Fruit fly (Drosophila melanogaster) whole organism, embryonic: Measurements from ENCODE around the gene nAChRalpha5.

Source experiments
- ATbp ChIP-seq: fragments of 200-800 bp; sonication (Bioruptor generic); optimal IDR thresholded peaks from 2 replicates; lab custom pipeline; 2017; ENCODE audit warnings: missing biosample characterization, mild to moderate bottlenecking, missing genetic modification characterization, missing genetic modification reagents
- Bdp1 ChIP-seq: fragments of 200-800 bp; sonication (Bioruptor generic); optimal IDR thresholded peaks from 3 replicates; lab custom pipeline; 2016; ENCODE audit warnings: missing biosample characterization, missing genetic modification characterization
- CG1024 ChIP-seq: fragments of 200-800 bp; sonication (Bioruptor generic); IDR thresholded peaks from 2 replicates; pipeline ENCODE4 v1.3.6; 2022; ENCODE audit warnings: missing biosample characterization, missing genetic modification characterization
- CG10431 ChIP-seq: fragments of 200-800 bp; sonication (Bioruptor generic); optimal IDR thresholded peaks from 3 replicates; lab custom pipeline; 2018; ENCODE audit warnings: missing biosample characterization, mild to moderate bottlenecking, missing genetic modification characterization
- CG12236 ChIP-seq: fragments of 200-800 bp; sonication (Bioruptor generic); optimal IDR thresholded peaks from 2 replicates; lab custom pipeline; 2016; ENCODE audit warnings: missing biosample characterization, missing genetic modification characterization
- CG12659 ChIP-seq: fragments of 200-800 bp; sonication (Bioruptor generic); optimal IDR thresholded peaks from 3 replicates; lab custom pipeline; 2017; ENCODE audit warnings: mild to moderate bottlenecking, missing biosample characterization, missing genetic modification reagents, missing genetic modification characterization
- CG12942 ChIP-seq: fragments of 200-800 bp; sonication (Bioruptor generic); optimal IDR thresholded peaks from 3 replicates; lab custom pipeline; 2016; ENCODE audit warnings: missing biosample characterization, missing genetic modification characterization
- CG13296 ChIP-seq: fragments of 200-800 bp; sonication (Bioruptor generic); optimal IDR thresholded peaks from 3 replicates; lab custom pipeline; 2018; ENCODE audit warnings: missing biosample characterization, mild to moderate bottlenecking, missing genetic modification characterization
- CG13775 ChIP-seq: fragments of 200-800 bp; sonication (Bioruptor generic); optimal IDR thresholded peaks from 3 replicates; lab custom pipeline; 2017; ENCODE audit warnings: missing biosample characterization, mild to moderate bottlenecking, missing genetic modification characterization
- CG14710 ChIP-seq: fragments of 200-800 bp; sonication (Bioruptor generic); optimal IDR thresholded peaks from 3 replicates; lab custom pipeline; 2019; ENCODE audit warnings: missing biosample characterization, mild to moderate bottlenecking, missing genetic modification characterization, moderate library complexity
- CG15073 ChIP-seq: fragments of 200-800 bp; sonication (Bioruptor generic); optimal IDR thresholded peaks from 2 replicates; lab custom pipeline; 2016; ENCODE audit warnings: missing biosample characterization, missing genetic modification characterization
- CG15601 ChIP-seq: fragments of 200-800 bp; sonication (Bioruptor generic); optimal IDR thresholded peaks from 3 replicates; lab custom pipeline; 2019; ENCODE audit warnings: missing biosample characterization, mild to moderate bottlenecking, missing genetic modification characterization, moderate library complexity
- CG1832 ChIP-seq: fragments of 200-800 bp; sonication (Bioruptor generic); optimal IDR thresholded peaks from 2 replicates; lab custom pipeline; 2017; ENCODE audit warnings: missing biosample characterization, mild to moderate bottlenecking, missing genetic modification characterization, inconsistent platforms
- CG18476 ChIP-seq: fragments of 200-800 bp; sonication (Bioruptor generic); optimal IDR thresholded peaks from 2 replicates; lab custom pipeline; 2016; ENCODE audit warnings: missing biosample characterization, mild to moderate bottlenecking, missing genetic modification characterization
- CG2129 ChIP-seq: fragments of 200-800 bp; sonication (Bioruptor generic); IDR thresholded peaks from 2 replicates; pipeline ENCODE4 v1.3.6; 2022; ENCODE audit warnings: missing biosample characterization, missing genetic modification characterization; ENCODE audit not compliant: partially characterized antibody
- CG30431 ChIP-seq: fragments of 200-800 bp; sonication (Bioruptor generic); optimal IDR thresholded peaks from 2 replicates; lab custom pipeline; 2017; ENCODE audit warnings: missing biosample characterization, missing genetic modification characterization
- CG6854 ChIP-seq: fragments of 200-800 bp; sonication (Bioruptor generic); optimal IDR thresholded peaks from 3 replicates; lab custom pipeline; 2017; ENCODE audit warnings: missing biosample characterization, mild to moderate bottlenecking, missing genetic modification characterization
- CG7839 ChIP-seq: fragments of 200-800 bp; sonication (Bioruptor generic); optimal IDR thresholded peaks from 3 replicates; lab custom pipeline; 2018; ENCODE audit warnings: missing biosample characterization, mild to moderate bottlenecking, missing genetic modification characterization, moderate library complexity
- CG8359 ChIP-seq: fragments of 200-800 bp; sonication (Bioruptor generic); optimal IDR thresholded peaks from 2 replicates; lab custom pipeline; 2017; ENCODE audit warnings: missing biosample characterization, mild to moderate bottlenecking, missing genetic modification characterization, borderline replicate concordance
- CG9876 ChIP-seq: fragments of 200-800 bp; sonication (Bioruptor generic); optimal IDR thresholded peaks from 2 replicates; lab custom pipeline; 2016; ENCODE audit warnings: missing biosample characterization, missing genetic modification characterization
- CG9932 ChIP-seq: fragments of 200-800 bp; sonication (Bioruptor generic); IDR thresholded peaks from 2 replicates; pipeline ENCODE4 v1.3.6; 2022; ENCODE audit warnings: missing biosample characterization, missing genetic modification characterization
- Dek ChIP-seq: fragments of 200-800 bp; sonication (Bioruptor generic); optimal IDR thresholded peaks from 3 replicates; lab custom pipeline; 2019; ENCODE audit warnings: missing biosample characterization, mild to moderate bottlenecking, missing genetic modification characterization, moderate library complexity
- E2f2 ChIP-seq: fragments of 200-800 bp; sonication (Bioruptor generic); IDR thresholded peaks from 2 replicates; pipeline ENCODE4 v1.3.6; 2022; ENCODE audit warnings: missing biosample characterization, missing genetic modification characterization
- GATAe ChIP-seq: fragments of 200-800 bp; sonication (Bioruptor generic); conservative IDR thresholded peaks from 2 replicates; pipeline ENCODE4 v1.3.6; 2022; ENCODE audit warnings: missing biosample characterization, missing genetic modification characterization
- HLHmδ ChIP-seq: fragments of 200-800 bp; sonication (Bioruptor generic); optimal IDR thresholded peaks from 2 replicates; lab custom pipeline; 2018; ENCODE audit warnings: missing biosample characterization, mild to moderate bottlenecking, missing genetic modification characterization, moderate library complexity
- Lpt ChIP-seq: fragments of >200 bp; optimal IDR thresholded peaks from 2 replicates; lab custom pipeline; 2018; ENCODE audit warnings: missing biosample characterization, missing genetic modification characterization
- MESR4 ChIP-seq: fragments of 200-800 bp; sonication (Bioruptor generic); optimal IDR thresholded peaks from 2 replicates; lab custom pipeline; 2018; ENCODE audit warnings: missing biosample characterization, mild to moderate bottlenecking, missing genetic modification characterization, moderate library complexity
- Mes4 ChIP-seq: fragments of 200-800 bp; sonication (Bioruptor generic); optimal IDR thresholded peaks from 2 replicates; lab custom pipeline; 2016; ENCODE audit warnings: missing biosample characterization, missing genetic modification characterization
- Nf-YB ChIP-seq: fragments of 200-800 bp; sonication (Bioruptor generic); optimal IDR thresholded peaks from 3 replicates; lab custom pipeline; 2019; ENCODE audit warnings: missing biosample characterization, mild to moderate bottlenecking, missing genetic modification characterization, moderate library complexity
- NfI ChIP-seq: fragments of 200-800 bp; sonication (Bioruptor generic); optimal IDR thresholded peaks from 3 replicates; lab custom pipeline; 2018; ENCODE audit warnings: missing biosample characterization, mild to moderate bottlenecking, missing genetic modification characterization, moderate library complexity
- Poxn ChIP-seq: fragments of 200-800 bp; sonication (Bioruptor generic); IDR thresholded peaks from 2 replicates; pipeline ENCODE4 v1.3.6; 2022; ENCODE audit warnings: missing biosample characterization, missing genetic modification characterization
- btn ChIP-seq: fragments of 200-800 bp; sonication (Bioruptor generic); optimal IDR thresholded peaks from 2 replicates; lab custom pipeline; 2016; ENCODE audit warnings: missing biosample characterization, missing genetic modification characterization
- croc ChIP-seq: fragments of 200-800 bp; sonication (Bioruptor generic); conservative IDR thresholded peaks from 3 replicates; pipeline ENCODE4 v1.3.6; 2022; ENCODE audit warnings: missing biosample characterization, missing genetic modification characterization
- dan ChIP-seq: fragments of 200-800 bp; sonication (Bioruptor generic); IDR thresholded peaks from 2 replicates; pipeline ENCODE4 v1.3.6; 2022; ENCODE audit warnings: missing biosample characterization, missing genetic modification characterization
- danr ChIP-seq: fragments of 200-800 bp; sonication (Bioruptor generic); IDR thresholded peaks from 2 replicates; pipeline ENCODE4 v1.3.6; 2022; ENCODE audit warnings: missing biosample characterization, missing genetic modification characterization
- gem ChIP-seq: fragments of 200-800 bp; sonication (Bioruptor generic); optimal IDR thresholded peaks from 2 replicates; lab custom pipeline; 2019; ENCODE audit warnings: missing biosample characterization, mild to moderate bottlenecking, missing genetic modification characterization, moderate library complexity
- grau ChIP-seq: fragments of 200-800 bp; optimal IDR thresholded peaks from 3 replicates; lab custom pipeline; 2019; ENCODE audit warnings: missing biosample characterization, mild to moderate bottlenecking, missing genetic modification characterization, moderate library complexity
- gsb-n ChIP-seq: fragments of 200-800 bp; sonication (Bioruptor generic); optimal IDR thresholded peaks from 3 replicates; lab custom pipeline; 2018; ENCODE audit warnings: missing biosample characterization, mild to moderate bottlenecking, missing genetic modification characterization
- insv ChIP-seq, 2 experiments: fragments of 200-800 bp; sonication (Bioruptor generic); optimal IDR thresholded peaks; 3 replicates each; lab custom pipeline; 2016 to 2018; ENCODE audit warnings: missing biosample characterization in 2 of 2, missing genetic modification characterization in 2 of 2
- jing ChIP-seq: fragments of 200-800 bp; sonication (Bioruptor generic); optimal IDR thresholded peaks from 2 replicates; lab custom pipeline; 2018; ENCODE audit warnings: missing biosample characterization, mild to moderate bottlenecking, missing genetic modification characterization
- mld ChIP-seq: fragments of 200-800 bp; sonication (Bioruptor generic); IDR thresholded peaks from 3 replicates; pipeline ENCODE4 v1.3.6; 2022; ENCODE audit warnings: missing biosample characterization, missing genetic modification characterization; ENCODE audit not compliant: partially characterized antibody
- odd ChIP-seq: fragments of 200-800 bp; sonication (Bioruptor generic); optimal IDR thresholded peaks from 2 replicates; lab custom pipeline; 2017; ENCODE audit warnings: missing biosample characterization, mild to moderate bottlenecking, missing genetic modification characterization
- pan ChIP-seq, 4 experiments: fragments of >200 bp in 3 of 4; fragments of 200-800 bp in 1 of 4; sonication (Bioruptor generic) in 1 of 4; optimal IDR thresholded peaks in 3 of 4; IDR thresholded peaks in 1 of 4; 2 replicates each; pipeline versions ENCODE4 v1.3.6 to Lab custom; 2017 to 2022; ENCODE audit warnings: missing biosample characterization in 2 of 4, missing genetic modification characterization in 2 of 4, mixed read lengths in 1 of 4
- pb ChIP-seq: fragments of 200-800 bp; sonication (Bioruptor generic); optimal IDR thresholded peaks from 3 replicates; lab custom pipeline; 2016; ENCODE audit warnings: missing biosample characterization, missing genetic modification characterization
- pita ChIP-seq: fragments of 200-800 bp; sonication (Bioruptor generic); optimal IDR thresholded peaks from 2 replicates; lab custom pipeline; 2017; ENCODE audit warnings: missing biosample characterization, mild to moderate bottlenecking, missing genetic modification characterization
- run ChIP-seq: fragments of 200-800 bp; sonication (Bioruptor generic); optimal IDR thresholded peaks from 3 replicates; lab custom pipeline; 2018; ENCODE audit warnings: missing biosample characterization, mild to moderate bottlenecking, missing genetic modification characterization
- seq ChIP-seq: fragments of 200-800 bp; sonication (Bioruptor generic); IDR thresholded peaks from 2 replicates; pipeline ENCODE4 v1.3.6; 2022; ENCODE audit warnings: missing biosample characterization, missing genetic modification characterization
- sisA ChIP-seq: fragments of 200-800 bp; sonication (Bioruptor generic); IDR thresholded peaks from 2 replicates; pipeline ENCODE4 v1.3.6; 2022; ENCODE audit warnings: missing biosample characterization, missing genetic modification characterization
- sqz ChIP-seq: fragments of 200-800 bp; sonication (Bioruptor generic); optimal IDR thresholded peaks from 3 replicates; lab custom pipeline; 2018; ENCODE audit warnings: missing biosample characterization, mild to moderate bottlenecking, missing genetic modification characterization
- twi ChIP-seq: fragments of 200-800 bp; optimal IDR thresholded peaks from 2 replicates; lab custom pipeline; 2019; ENCODE audit warnings: missing biosample characterization, mild to moderate bottlenecking, missing genetic modification characterization, moderate library complexity

Gene nAChRalpha5

dm6 chr2L:14047170-14047632 lies 7.2 kb downstream of the nAChRalpha5 start, which contains the start of gene NimC4 (continued):
- TF ChIP-seq CG12942 (GFP tag; lab: Kevin White, UChicago) (peak; percentile 37), insv (GFP tag; optimal IDR thresholded peaks at IDR 0.05; lab: Kevin White, UChicago) (no peak), CG13775 (peak; percentile 91), grau (peak; percentile 70), seq (GFP tag; lab: Robert Waterston, UW) (no peak), Bdp1 (peak; percentile 59), CG1024 (GFP tag; lab: Robert Waterston, UW) (peak; percentile 57; the same call in 1 of the 2 replicates), btn (peak; percentile 68), CG13296 (no peak), CG14710 (tag; lab: Kevin White, UChicago) (peak; percentile 93), dan (GFP tag; lab: Robert Waterston, UW) (peak; percentile 97), mld (GFP tag; lab: Robert Waterston, UW) (no peak), Mes4 (GFP tag; lab: Kevin White, UChicago) (peak; percentile 63), CG30431 (GFP tag; lab: Kevin White, UChicago) (peak; percentile 89), run (tag; lab: Kevin White, UChicago) (no peak), CG9876 (GFP tag; lab: Kevin White, UChicago) (peak; percentile 33), NfI (GFP tag; lab: Kevin White, UChicago) (no peak), CG2129 (no peak), MESR4 (GFP tag; lab: Kevin White, UChicago) (peak; percentile 11), CG1832 (GFP tag; lab: Kevin White, UChicago) (no peak), pan (optimal IDR thresholded peaks at IDR 0.05; lab: Kevin White, UChicago) (no peak), pan (GFP tag; optimal IDR thresholded peaks at IDR 0.05 in 1 of 2, IDR thresholded peaks at IDR 0.05 in 1 of 2) (peak in 1 of 2 experiments; percentile 58), Nf-YB (peak; percentile 58), HLHmδ (no peak), Dek (tag; lab: Kevin White, UChicago) (no peak), CG15073 (peak; percentile 36), CG6854 (GFP tag; lab: Kevin White, UChicago) (no peak), ATbp (GFP tag; lab: Kevin White, UChicago) (peak; percentile 43), pb (peak; percentile 35), GATAe (GFP tag; lab: Robert Waterston, UW) (no peak), CG9932 (GFP tag; lab: Robert Waterston, UW) (no peak), sisA (GFP tag; lab: Robert Waterston, UW) (peak; percentile 66), Lpt (GFP tag; lab: Kevin White, UChicago) (no peak), CG18476 (GFP tag; lab: Kevin White, UChicago) (peak; percentile 45), gsb-n (peak; percentile 80), CG10431 (no peak), Poxn (GFP tag; lab: Robert Waterston, UW) (no peak), croc (GFP tag; lab: Robert Waterston, UW) (peak; percentile 88), CG12659 (no peak), CG7839 (tag; lab: Kevin White, UChicago) (peak; percentile 78), CG8359 (GFP tag; lab: Kevin White, UChicago) (peak; percentile 68), odd (GFP tag; lab: Kevin White, UChicago) (no peak), pita (GFP tag; lab: Kevin White, UChicago) (no peak), danr (GFP tag; lab: Robert Waterston, UW) (peak; percentile 59), gem (tag; lab: Kevin White, UChicago) (peak; percentile 88), twi (tag; lab: Kevin White, UChicago) (peak; percentile 77), CG15601 (tag; lab: Kevin White, UChicago) (peak; percentile 46), jing (GFP tag; lab: Kevin White, UChicago) (peak; percentile 51), sqz (peak; percentile 57), E2f2 (GFP tag; lab: Robert Waterston, UW) (no peak; the same call in 1 of the 2 replicates), CG12236 (GFP tag; lab: Kevin White, UChicago) (peak; percentile 78)
